Fruit fly (Drosophila melanogaster): ENCODE measurements around the gene Gr64c.
A peak's percentile ranks its signal among the peaks of the same experiment; 100 is the strongest.

Gr64c gene

dm6 chr3L:4070996-4071379 is 42.6 kb downstream of the Gr64c start (continued):
- TF ChIP-seq zfh1 (GFP tag; IDR thresholded peaks at IDR 0.05): peak; percentile 87
- TF ChIP-seq row (GFP tag; IDR thresholded peaks at IDR 0.05): peak; percentile 69
- TF ChIP-seq Atf3 (GFP tag; optimal IDR thresholded peaks at IDR 0.05): no peak
- TF ChIP-seq CG17359 (tag; optimal IDR thresholded peaks at IDR 0.05): peak; percentile 75
- no peak for TF ChIP-seq hb (GFP tag; IDR thresholded peaks at IDR 0.05; ENCODE audit: partially characterized antibody)
- no peak for TF ChIP-seq dmrt99B (tag; optimal IDR thresholded peaks at IDR 0.05)
- peak; percentile 79 for TF ChIP-seq sob (GFP tag; IDR thresholded peaks at IDR 0.05)
- TF ChIP-seq CG10565 (GFP tag; optimal IDR thresholded peaks at IDR 0.05): no peak
- TF ChIP-seq Nf-YB (GFP tag; optimal IDR thresholded peaks at IDR 0.05): no peak
- TF ChIP-seq bbx (GFP tag; IDR thresholded peaks at IDR 0.05; ENCODE audit: partially characterized antibody): no peak
- TF ChIP-seq br (optimal IDR thresholded peaks at IDR 0.05): no peak
- TF ChIP-seq stwl (tag; optimal IDR thresholded peaks at IDR 0.05): no peak
- no peak for TF ChIP-seq eyg (GFP tag; optimal IDR thresholded peaks at IDR 0.05)
- TF ChIP-seq CG11085 (GFP tag; IDR thresholded peaks at IDR 0.05): no peak
- no peak for TF ChIP-seq CG18619 (GFP tag; optimal IDR thresholded peaks at IDR 0.05)
- TF ChIP-seq Drgx (GFP tag; IDR thresholded peaks at IDR 0.05): peak; percentile 91
- no peak for TF ChIP-seq CG2875 (GFP tag; optimal IDR thresholded peaks at IDR 0.05)
- TF ChIP-seq ham (GFP tag; IDR thresholded peaks at IDR 0.05): peak; percentile 46; the same call in 1 of the 2 replicates
- peak; percentile 46; the same call in 1 of the 2 replicates for TF ChIP-seq al (GFP tag; IDR thresholded peaks at IDR 0.05)
- TF ChIP-seq MESR4 (GFP tag; optimal IDR thresholded peaks at IDR 0.05): no peak
- no peak for TF ChIP-seq fd102C (GFP tag; optimal IDR thresholded peaks at IDR 0.05)
- no peak for TF ChIP-seq dm (GFP tag; optimal IDR thresholded peaks at IDR 0.05)
- TF ChIP-seq tgo (GFP tag; IDR thresholded peaks at IDR 0.05): peak; percentile 65
- TF ChIP-seq Deaf1 (tag; optimal IDR thresholded peaks at IDR 0.05): no peak
- TF ChIP-seq CG11247 (GFP tag; IDR thresholded peaks at IDR 0.05): peak; percentile 67
- TF ChIP-seq HmgZ (tag; optimal IDR thresholded peaks at IDR 0.05): peak; percentile 7
- peak; percentile 8 for TF ChIP-seq CG9876 (GFP tag; optimal IDR thresholded peaks at IDR 0.05)
- TF ChIP-seq Trl (optimal IDR thresholded peaks at IDR 0.05): no peak
- no peak for TF ChIP-seq Trl (GFP tag; optimal IDR thresholded peaks at IDR 0.05)
- TF ChIP-seq CG10267 (tag; optimal IDR thresholded peaks at IDR 0.05): no peak
- peak; percentile 47; the same call in 1 of the 2 replicates for TF ChIP-seq danr (GFP tag; IDR thresholded peaks at IDR 0.05)
- TF ChIP-seq Ada2b (GFP tag; IDR thresholded peaks at IDR 0.05): peak; percentile 83
- peak; percentile 20 for TF ChIP-seq CG15269 (tag; optimal IDR thresholded peaks at IDR 0.05)
- peak; percentile 55 for TF ChIP-seq CG43689 (GFP tag; IDR thresholded peaks at IDR 0.05)
- no peak for TF ChIP-seq lov (optimal IDR thresholded peaks at IDR 0.05)
- no peak for TF ChIP-seq lov (GFP tag; IDR thresholded peaks at IDR 0.05)
- no peak for TF ChIP-seq nerfin-2 (GFP tag; IDR thresholded peaks at IDR 0.05; ENCODE audit: partially characterized antibody)
- no peak for TF ChIP-seq TFAM (GFP tag; optimal IDR thresholded peaks at IDR 0.05)
- no peak for TF ChIP-seq tll (GFP tag; optimal IDR thresholded peaks at IDR 0.05)
- no peak for TF ChIP-seq cwo (GFP tag; optimal IDR thresholded peaks at IDR 0.05)
- TF ChIP-seq tna (GFP tag; IDR thresholded peaks at IDR 0.05; ENCODE audit: partially characterized antibody): no peak
- TF ChIP-seq CG2120 (GFP tag; optimal IDR thresholded peaks at IDR 0.05): peak; percentile 5
- TF ChIP-seq Xrp1 (GFP tag; IDR thresholded peaks at IDR 0.05): peak; percentile 78
- TF ChIP-seq pzg (GFP tag; optimal IDR thresholded peaks at IDR 0.05): no peak
- TF ChIP-seq CG9727 (GFP tag; optimal IDR thresholded peaks at IDR 0.05): no peak
- no peak for TF ChIP-seq CG34376 (GFP tag; optimal IDR thresholded peaks at IDR 0.05)
- peak; percentile 49; the same call in 2 of the 3 replicates for TF ChIP-seq CG7357 (GFP tag; IDR thresholded peaks at IDR 0.05)
- TF ChIP-seq Fer1 (GFP tag; optimal IDR thresholded peaks at IDR 0.05): peak; percentile 51
- no peak for TF ChIP-seq CG12104 (GFP tag; optimal IDR thresholded peaks at IDR 0.05)
- peak; percentile 75 for TF ChIP-seq NfI (GFP tag; optimal IDR thresholded peaks at IDR 0.05)
- TF ChIP-seq CG33557 (GFP tag; optimal IDR thresholded peaks at IDR 0.05): no peak
- peak; percentile 74 for TF ChIP-seq B-H1 (GFP tag; IDR thresholded peaks at IDR 0.05)

Measured in whole organism, embryonic.